Worm (Caenorhabditis elegans): ENCODE measurements around the gene T22B7.7.

- no peak for TF ChIP-seq him-1 (tag; optimal IDR thresholded peaks at IDR 0.05)
- no peak for TF ChIP-seq W03F9.2 (tag; optimal IDR thresholded peaks at IDR 0.05)
Measured at ce11 chrX:5631626-5632025, 22.2 kb downstream of the T22B7.7 start, which contains the start of gene T22B7.8.
